Worm (Caenorhabditis elegans) whole organism, midembryonic: ENCODE results near the gene srsy-2.

Experiments used
- flt-1 ChIP-seq: fragments of 200-800 bp; sonication (Bioruptor generic); IDR thresholded peaks from 2 replicates; pipeline ENCODE4 v1.3.6; 2022; ENCODE audit warnings: missing genetic modification characterization, missing compliant biosample characterization
- klf-2 ChIP-seq: fragments of 200-800 bp; sonication (Bioruptor generic); conservative IDR thresholded peaks from 2 replicates; pipeline ENCODE4 v1.3.6; 2022; ENCODE audit warnings: missing genetic modification reagents, missing genetic modification characterization, missing compliant biosample characterization
- tab-1 ChIP-seq: fragments of 200-800 bp; sonication (Bioruptor generic); IDR thresholded peaks from 2 replicates; pipeline ENCODE4 v1.3.6; 2022; ENCODE audit warnings: missing genetic modification characterization, missing compliant biosample characterization
- ztf-23 ChIP-seq: fragments of 200-800 bp; sonication (Bioruptor generic); IDR thresholded peaks from 2 replicates; pipeline ENCODE4 v1.3.6; 2022; ENCODE audit warnings: missing genetic modification reagents, missing genetic modification characterization, missing compliant biosample characterization
- ztf-29 ChIP-seq: fragments of 200-800 bp; sonication (Bioruptor generic); IDR thresholded peaks from 2 replicates; pipeline ENCODE4 v1.3.6; 2022; ENCODE audit warnings: missing genetic modification reagents, missing genetic modification characterization, missing compliant biosample characterization

DNA sequence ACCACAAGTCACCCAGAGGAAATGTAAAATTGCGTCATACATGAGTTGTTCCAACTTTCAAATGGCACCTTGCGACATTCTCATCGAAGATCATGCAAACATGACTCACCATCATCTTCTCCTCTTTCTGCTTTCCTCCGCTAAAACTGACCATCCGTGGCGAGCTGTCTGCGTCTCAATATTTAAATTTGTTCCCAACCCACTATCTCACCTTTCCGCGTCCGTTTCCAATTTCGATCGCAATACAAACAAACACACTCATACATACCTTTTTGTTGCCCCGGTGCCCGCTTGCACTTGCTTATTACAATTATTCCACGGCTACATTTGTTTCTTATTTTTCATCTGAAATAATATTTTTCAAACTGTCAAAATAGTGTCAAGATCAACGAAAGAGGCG lies 33.8 kb upstream of the srsy-2 start, which contains the start of gene nmgp-1:
- TF ChIP-seq ztf-23 (GFP tag; lab: Robert Waterston, UW) (no peak), tab-1 (GFP tag; lab: Robert Waterston, UW) (no peak), klf-2 (no peak), flt-1 (GFP tag; lab: Robert Waterston, UW) (no peak), ztf-29 (GFP tag; lab: Robert Waterston, UW) (no peak)
